Fruit fly (Drosophila melanogaster): ENCODE measurements around the gene CG2924.

The CG2924 gene

dm6 chrX:2297428-2298200 lies 27.1 kb upstream of the CG2924 start (continued):
- TF ChIP-seq ranshi (GFP tag; IDR thresholded peaks at IDR 0.05) (peak; percentile 99), CG8388 (GFP tag; optimal IDR thresholded peaks at IDR 0.05) (peak; percentile 98), CG14667 (GFP tag; IDR thresholded peaks at IDR 0.05) (peak; percentile 98), HmgZ (tag; optimal IDR thresholded peaks at IDR 0.05) (peak; percentile 99), CG7372 (GFP tag; IDR thresholded peaks at IDR 0.05) (peak; percentile 97), CrebB (tag; optimal IDR thresholded peaks at IDR 0.05) (peak; percentile 98), zfh1 (GFP tag; IDR thresholded peaks at IDR 0.05) (peak; percentile 99), CG7786 (GFP tag; optimal IDR thresholded peaks at IDR 0.05) (peak; percentile 99), Stat92E (GFP tag; optimal IDR thresholded peaks at IDR 0.05) (peak in 1 of 3 experiments; percentile 94), CG2202 (tag; optimal IDR thresholded peaks at IDR 0.05) (peak; percentile 95), crol (GFP tag; IDR thresholded peaks at IDR 0.05) (peak; percentile 98), CG15011 (GFP tag; optimal IDR thresholded peaks at IDR 0.05) (peak; percentile 96), nmo (GFP tag; optimal IDR thresholded peaks at IDR 0.05) (peak; percentile 98), Oli (tag; optimal IDR thresholded peaks at IDR 0.05) (peak; percentile 99), sug (tag; optimal IDR thresholded peaks at IDR 0.05) (peak; percentile 94), jigr1 (GFP tag; IDR thresholded peaks at IDR 0.05) (peak; percentile 96), schlank (tag; optimal IDR thresholded peaks at IDR 0.05) (peak; percentile 97), sd (tag; optimal IDR thresholded peaks at IDR 0.05) (peak; percentile 94), Optix (GFP tag; IDR thresholded peaks at IDR 0.05) (peak; percentile 99), Dip3 (GFP tag; optimal IDR thresholded peaks at IDR 0.05) (peak; percentile 98), CG6683 (GFP tag; optimal IDR thresholded peaks at IDR 0.05) (peak; percentile 97), so (GFP tag; IDR thresholded peaks at IDR 0.05) (peak; percentile 98), CG32532 (GFP tag; IDR thresholded peaks at IDR 0.05) (peak; percentile 98), CG15479 (GFP tag; optimal IDR thresholded peaks at IDR 0.05) (peak; percentile 20), salm (tag; optimal IDR thresholded peaks at IDR 0.05) (peak; percentile 98), CG13624 (GFP tag; optimal IDR thresholded peaks at IDR 0.05) (peak; percentile 98), emc (GFP tag; optimal IDR thresholded peaks at IDR 0.05) (peak; percentile 97), sc (optimal IDR thresholded peaks at IDR 0.05) (no peak), sc (GFP tag; optimal IDR thresholded peaks at IDR 0.05) (peak; percentile 98), CG3065 (GFP tag; optimal IDR thresholded peaks at IDR 0.05) (peak; percentile 97), CG2116 (GFP tag; optimal IDR thresholded peaks at IDR 0.05) (peak; percentile 84), Bteb2 (GFP tag; optimal IDR thresholded peaks at IDR 0.05) (peak; percentile 98), gce (GFP tag; IDR thresholded peaks at IDR 0.05) (peak; percentile 98), ems (GFP tag; optimal IDR thresholded peaks at IDR 0.05) (peak; percentile 98), sqz (GFP tag; optimal IDR thresholded peaks at IDR 0.05) (peak; percentile 97), disco-r (GFP tag; optimal IDR thresholded peaks at IDR 0.05) (peak; percentile 98), CG34376 (GFP tag; optimal IDR thresholded peaks at IDR 0.05) (peak; percentile 92), CG2889 (GFP tag; IDR thresholded peaks at IDR 0.05) (peak; percentile 97), CG10654 (GFP tag; optimal IDR thresholded peaks at IDR 0.05) (peak; percentile 99), Opbp (GFP tag; IDR thresholded peaks at IDR 0.05; ENCODE audit: partially characterized antibody) (no peak), CG4707 (GFP tag; optimal IDR thresholded peaks at IDR 0.05) (peak; percentile 97), CG11696 (GFP tag; IDR thresholded peaks at IDR 0.05) (peak; percentile 89), lab (GFP tag; optimal IDR thresholded peaks at IDR 0.05) (peak; percentile 99), zfh2 (GFP tag; optimal IDR thresholded peaks at IDR 0.05) (peak; percentile 98), CG9727 (GFP tag; optimal IDR thresholded peaks at IDR 0.05) (peak; percentile 96), Rx (GFP tag; IDR thresholded peaks at IDR 0.05) (peak; percentile 98), ERR (GFP tag; optimal IDR thresholded peaks at IDR 0.05) (peak; percentile 98), Side (GFP tag; optimal IDR thresholded peaks at IDR 0.05) (peak; percentile 99), Six4 (GFP tag; optimal IDR thresholded peaks at IDR 0.05) (peak; percentile 99), CG15601 (tag; optimal IDR thresholded peaks at IDR 0.05) (peak; percentile 97)

Measured in whole organism, embryonic.